Worm (Caenorhabditis elegans): ENCODE measurements around the gene dop-2.

The dop-2 gene

ce11 chrV:9603488-9603887 is 4.9 kb upstream of the dop-2 start (continued):
- peak; percentile 60 for TF ChIP-seq rcor-1 (GFP tag; IDR thresholded peaks at IDR 0.05)
- TF ChIP-seq attf-6 (GFP tag; IDR thresholded peaks at IDR 0.05), result peak; percentile 66

- TF ChIP-seq F52B5.7 (tag; optimal IDR thresholded peaks at IDR 0.05) (no peak), lsl-1 (GFP tag; optimal IDR thresholded peaks at IDR 0.05) (no peak), akir-1 (GFP tag; optimal IDR thresholded peaks at IDR 0.05) (no peak), ztf-28 (GFP tag; IDR thresholded peaks at IDR 0.05) (no peak), bed-2 (GFP tag; IDR thresholded peaks at IDR 0.05) (no peak), ceh-100 (GFP tag; IDR thresholded peaks at IDR 0.05) (no peak), B0035.1 (tag; optimal IDR thresholded peaks at IDR 0.05) (no peak), Y53G8AR.9 (GFP tag; conservative IDR thresholded peaks at IDR 0.05) (no peak), atf-7 (tag; optimal IDR thresholded peaks at IDR 0.05) (no peak), snpc-1.1 (tag; optimal IDR thresholded peaks at IDR 0.05; ENCODE audit: insufficient read depth) (no peak), snpc-4 (GFP tag; optimal IDR thresholded peaks at IDR 0.05) (no peak), snpc-4 (tag; optimal IDR thresholded peaks at IDR 0.05) (no peak), somi-1 (GFP tag; optimal IDR thresholded peaks at IDR 0.05) (no peak), egl-44 (GFP tag; IDR thresholded peaks at IDR 0.05) (no peak), hmg-20 (GFP tag; IDR thresholded peaks at IDR 0.05) (no peak), ets-4 (GFP tag; optimal IDR thresholded peaks at IDR 0.05) (no peak), K11D2.4 (GFP tag; IDR thresholded peaks at IDR 0.05) (no peak)
Observed at ce11 chrV:9609217-9609616, 861 bp downstream of the dop-2 start.

- TF ChIP-seq let-607 (tag; optimal IDR thresholded peaks at IDR 0.05) (peak; percentile 73 to 93), nhr-80 (tag; optimal IDR thresholded peaks at IDR 0.05) (peak; percentile 19), B0019.2 (GFP tag; conservative IDR thresholded peaks at IDR 0.05) (no peak)
Observed at ce11 chrV:9615725-9616124, 7.4 kb downstream of the dop-2 start, which contains the start of gene pqn-63. pqn-63 (plus strand) TSS chrV:9616031.

- TF ChIP-seq zfh-2 (GFP tag; conservative IDR thresholded peaks at IDR 0.05), result peak; percentile 61
- no peak for TF ChIP-seq let-607 (tag; optimal IDR thresholded peaks at IDR 0.05)
- no peak for TF ChIP-seq lsl-1 (GFP tag; optimal IDR thresholded peaks at IDR 0.05)
- 0 out of 2 replicates have a peak, but pooled peaks have one; percentile 26 for TF ChIP-seq egrh-3 (GFP tag; IDR thresholded peaks at IDR 0.05)
Observed at ce11 chrV:9616130-9616529, 7.8 kb downstream of the dop-2 start.

- no peak for TF ChIP-seq F33H1.4 (GFP tag; IDR thresholded peaks at IDR 0.05)
- TF ChIP-seq chd-7 (tag; optimal IDR thresholded peaks at IDR 0.05), result no peak
- no peak for TF ChIP-seq him-1 (tag; optimal IDR thresholded peaks at IDR 0.05)
- TF ChIP-seq nfya-1 (tag; optimal IDR thresholded peaks at IDR 0.05; ENCODE audit: borderline replicate concordance, insufficient read depth), result no peak
- TF ChIP-seq egl-44 (GFP tag; IDR thresholded peaks at IDR 0.05), result no peak
- no peak for TF ChIP-seq nhr-90 (tag; optimal IDR thresholded peaks at IDR 0.05)
Observed at ce11 chrV:9616687-9617086, 8.3 kb downstream of the dop-2 start.

ce11 chrV:9618420-9618819 is 10.1 kb downstream of the dop-2 start:
- TF ChIP-seq ceh-27 (GFP tag; optimal IDR thresholded peaks at IDR 0.05), result no peak
- no peak for TF ChIP-seq lin-40 (tag; optimal IDR thresholded peaks at IDR 0.05)
- no peak for TF ChIP-seq lag-1 (GFP tag; IDR thresholded peaks at IDR 0.05)
- no peak for TF ChIP-seq Y53F4B.3 (GFP tag; IDR thresholded peaks at IDR 0.05)
- TF ChIP-seq zfh-2 (GFP tag; conservative IDR thresholded peaks at IDR 0.05), result peak; percentile 96
- peak; percentile 53; the same call in 1 of the 2 replicates for TF ChIP-seq lin-26 (GFP tag; IDR thresholded peaks at IDR 0.05)
- no peak for TF ChIP-seq ztf-25 (GFP tag; IDR thresholded peaks at IDR 0.05)
- TF ChIP-seq ztf-22 (GFP tag; optimal IDR thresholded peaks at IDR 0.05), result no peak
- TF ChIP-seq dpl-1 (GFP tag; optimal IDR thresholded peaks at IDR 0.05), result no peak
- no peak for TF ChIP-seq F57A8.1 (GFP tag; optimal IDR thresholded peaks at IDR 0.05)
- TF ChIP-seq nfyb-1 (GFP tag; IDR thresholded peaks at IDR 0.05), result no peak
- peak; percentile 92 for TF ChIP-seq egrh-3 (GFP tag; IDR thresholded peaks at IDR 0.05)
- TF ChIP-seq rec-8 (tag; optimal IDR thresholded peaks at IDR 0.05), result no peak
- 0 out of 2 replicates have a peak, but pooled peaks have one; percentile 38 for TF ChIP-seq egl-18 (GFP tag; IDR thresholded peaks at IDR 0.05)

Measured in whole organism, young adult.